Worm (Caenorhabditis elegans) whole organism, mixed stage, embryonic: ENCODE results near the gene T03D8.6.

ENCODE experiments used
- ceh-39 ChIP-seq: fragments of 150-350 bp; optimal IDR thresholded peaks from 2 replicates; lab custom pipeline; 2014; ENCODE audit warnings: missing biosample characterization, missing genetic modification characterization
- ces-1 ChIP-seq: fragments of 150-350 bp; optimal IDR thresholded peaks from 2 replicates; lab custom pipeline; 2014; ENCODE audit warnings: missing biosample characterization, missing genetic modification reagents, missing genetic modification characterization
- hlh-1 ChIP-seq: fragments of 150-350 bp; optimal IDR thresholded peaks from 2 replicates; lab custom pipeline; 2014; ENCODE audit warnings: missing biosample characterization, missing genetic modification reagents, missing genetic modification characterization
- lin-13 ChIP-seq: fragments of 150-350 bp; optimal IDR thresholded peaks from 2 replicates; lab custom pipeline; 2014; ENCODE audit warnings: missing biosample characterization, missing genetic modification characterization
- mab-5 ChIP-seq: fragments of 150-350 bp; optimal IDR thresholded peaks from 2 replicates; lab custom pipeline; 2014; ENCODE audit warnings: missing biosample characterization, missing genetic modification characterization
- mep-1 ChIP-seq: fragments of 150-350 bp; optimal IDR thresholded peaks from 2 replicates; lab custom pipeline; 2017; ENCODE audit warnings: missing biosample characterization, missing genetic modification reagents, missing genetic modification characterization, inconsistent platforms
- nhr-12 ChIP-seq: fragments of 150-350 bp; optimal IDR thresholded peaks from 2 replicates; lab custom pipeline; 2014; ENCODE audit warnings: missing biosample characterization, missing genetic modification characterization
- nhr-237 ChIP-seq: fragments of 150-350 bp; optimal IDR thresholded peaks from 2 replicates; lab custom pipeline; 2014; ENCODE audit warnings: missing biosample characterization, missing genetic modification characterization
- pha-4 ChIP-seq: fragments of 150-350 bp; optimal IDR thresholded peaks from 2 replicates; lab custom pipeline; 2018; ENCODE audit warnings: missing biosample characterization, missing genetic modification reagents, missing genetic modification characterization
- sem-2 ChIP-seq: fragments of 200-800 bp; sonication (Bioruptor generic); optimal IDR thresholded peaks from 2 replicates; lab custom pipeline; 2018; ENCODE audit warnings: mild to moderate bottlenecking, missing genetic modification characterization, missing compliant biosample characterization
- snpc-4 ChIP-seq: fragments of 150-350 bp; optimal IDR thresholded peaks from 2 replicates; lab custom pipeline; 2014; ENCODE audit warnings: missing biosample characterization, missing genetic modification characterization
- unc-39 ChIP-seq: fragments of 150-350 bp; optimal IDR thresholded peaks from 2 replicates; lab custom pipeline; 2014; ENCODE audit warnings: missing biosample characterization, missing genetic modification characterization

ce11 chrV:20847743-20848229 lies 27.7 kb upstream of the T03D8.6 start:
- TF ChIP-seq lin-13 (tag; lab: Kevin White, UChicago) (no peak), ces-1 (GFP tag; lab: Kevin White, UChicago) (no peak), nhr-237 (tag; lab: Kevin White, UChicago) (no peak), unc-39 (tag; lab: Kevin White, UChicago) (no peak), ceh-39 (no peak), mab-5 (tag; lab: Kevin White, UChicago) (no peak), sem-2 (no peak), mep-1 (no peak), pha-4 (tag; lab: Kevin White, UChicago) (no peak), snpc-4 (tag; lab: Kevin White, UChicago) (no peak), nhr-12 (no peak), hlh-1 (tag; lab: Kevin White, UChicago) (no peak)
